Worm (Caenorhabditis elegans): ENCODE results near the gene F26F4.8.

DNA sequence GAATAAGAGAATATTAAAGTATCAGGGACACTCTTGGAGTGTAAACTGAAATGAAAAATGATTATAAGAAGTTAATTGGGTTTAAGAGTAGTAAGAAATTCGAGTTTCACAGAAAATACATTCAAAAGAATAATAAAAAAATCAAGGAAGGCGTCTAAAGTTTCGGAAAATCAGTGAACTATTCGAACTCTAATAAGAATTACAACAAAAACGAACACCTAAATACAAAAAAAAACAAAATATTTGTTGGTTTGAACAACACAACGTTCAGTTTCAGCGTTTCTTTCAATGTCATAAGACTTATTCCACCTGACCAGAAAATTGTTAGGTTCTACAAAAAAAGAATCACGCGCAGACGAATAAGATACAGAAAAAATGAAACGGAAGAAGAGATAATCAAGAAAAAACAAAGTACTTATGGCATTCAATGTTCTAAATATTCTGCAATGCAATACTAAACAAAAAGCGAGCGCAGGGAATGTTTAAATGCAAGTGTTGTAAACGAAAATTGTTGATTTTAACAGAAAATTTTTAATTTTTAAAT, 6.2 kb downstream of the F26F4.8 start, which contains the start of gene nhl-2:
- TF ChIP-seq ama-1 (optimal IDR thresholded peaks at IDR 0.05), result no peak
- TF ChIP-seq fos-1 (tag; optimal IDR thresholded peaks at IDR 0.05), result no peak
- TF ChIP-seq spr-1 (tag; optimal IDR thresholded peaks at IDR 0.05), result no peak
- TF ChIP-seq nhr-28 (tag; optimal IDR thresholded peaks at IDR 0.05), result no peak
- no peak for TF ChIP-seq Y105C5A.15 (GFP tag; IDR thresholded peaks at IDR 0.05)
- TF ChIP-seq nhr-10 (tag; optimal IDR thresholded peaks at IDR 0.05), result no peak
- no peak for TF ChIP-seq lin-38 (GFP tag; IDR thresholded peaks at IDR 0.05)
